Fruit fly (Drosophila melanogaster) whole organism, embryonic: ENCODE results near the gene Ptp69D.

ENCODE experiments used
- Bdp1 ChIP-seq: fragments of 200-800 bp; sonication (Bioruptor generic); optimal IDR thresholded peaks from 3 replicates; lab custom pipeline; 2016; ENCODE audit warnings: missing biosample characterization, missing genetic modification characterization
- CG10321 ChIP-seq: fragments of 200-800 bp; sonication (Bioruptor generic); IDR thresholded peaks from 2 replicates; pipeline ENCODE4 v1.3.6; 2022; ENCODE audit warnings: missing biosample characterization, missing genetic modification characterization
- CG13624 ChIP-seq: fragments of 200-800 bp; sonication (Bioruptor generic); optimal IDR thresholded peaks from 2 replicates; lab custom pipeline; 2016; ENCODE audit warnings: missing biosample characterization, missing genetic modification characterization
- CG13775 ChIP-seq: fragments of 200-800 bp; sonication (Bioruptor generic); optimal IDR thresholded peaks from 3 replicates; lab custom pipeline; 2017; ENCODE audit warnings: missing biosample characterization, mild to moderate bottlenecking, missing genetic modification characterization
- CG14441 ChIP-seq: fragments of 200-800 bp; sonication (Bioruptor generic); IDR thresholded peaks from 2 replicates; pipeline ENCODE4 v1.3.6; 2022; ENCODE audit warnings: missing biosample characterization, missing genetic modification characterization
- CG14710 ChIP-seq: fragments of 200-800 bp; sonication (Bioruptor generic); optimal IDR thresholded peaks from 3 replicates; lab custom pipeline; 2019; ENCODE audit warnings: missing biosample characterization, mild to moderate bottlenecking, missing genetic modification characterization, moderate library complexity
- CG15479 ChIP-seq: fragments of 200-800 bp; sonication (Bioruptor generic); optimal IDR thresholded peaks from 3 replicates; lab custom pipeline; 2019; ENCODE audit warnings: missing biosample characterization, mild to moderate bottlenecking, missing genetic modification characterization, moderate library complexity
- CG15696 ChIP-seq: fragments of 200-800 bp; sonication (Bioruptor generic); optimal IDR thresholded peaks from 2 replicates; lab custom pipeline; 2019; ENCODE audit warnings: missing biosample characterization, mild to moderate bottlenecking, missing genetic modification characterization, moderate library complexity
- CG17186 ChIP-seq: fragments of 200-800 bp; sonication (Bioruptor generic); optimal IDR thresholded peaks from 3 replicates; lab custom pipeline; 2017; ENCODE audit warnings: missing biosample characterization, missing genetic modification reagents, missing genetic modification characterization
- CG17829 ChIP-seq: fragments of 200-800 bp; optimal IDR thresholded peaks from 2 replicates; lab custom pipeline; 2019; ENCODE audit warnings: missing biosample characterization, mild to moderate bottlenecking, missing genetic modification characterization, moderate library complexity
- CG1832 ChIP-seq: fragments of 200-800 bp; sonication (Bioruptor generic); optimal IDR thresholded peaks from 2 replicates; lab custom pipeline; 2017; ENCODE audit warnings: missing biosample characterization, mild to moderate bottlenecking, missing genetic modification characterization, inconsistent platforms
- CG2199 ChIP-seq: fragments of 200-800 bp; sonication (Bioruptor generic); IDR thresholded peaks from 3 replicates; pipeline ENCODE4 v1.3.6; 2022; ENCODE audit warnings: missing biosample characterization, missing genetic modification characterization
- CG30020 ChIP-seq: fragments of 200-800 bp; optimal IDR thresholded peaks from 2 replicates; lab custom pipeline; 2019; ENCODE audit warnings: missing biosample characterization, mild to moderate bottlenecking, missing genetic modification characterization, moderate library complexity
- CG34376 ChIP-seq: fragments of 200-800 bp; sonication (Bioruptor generic); optimal IDR thresholded peaks from 2 replicates; lab custom pipeline; 2018; ENCODE audit warnings: missing biosample characterization, mild to moderate bottlenecking, missing genetic modification characterization
- CG34422 ChIP-seq: fragments of 200-800 bp; sonication (Bioruptor generic); IDR thresholded peaks from 3 replicates; pipeline ENCODE4 v1.3.6; 2022; ENCODE audit warnings: missing biosample characterization, missing genetic modification characterization
- CG6175 ChIP-seq: fragments of 200-800 bp; sonication (Bioruptor generic); IDR thresholded peaks from 3 replicates; pipeline ENCODE4 v1.3.6; 2022; ENCODE audit warnings: missing biosample characterization, missing genetic modification characterization
- CG8765 ChIP-seq: fragments of 200-800 bp; sonication (Bioruptor generic); IDR thresholded peaks from 2 replicates; pipeline ENCODE4 v1.3.6; 2022; ENCODE audit warnings: missing biosample characterization, missing genetic modification characterization
- Dll ChIP-seq: fragments of 200-800 bp; sonication (Bioruptor generic); IDR thresholded peaks from 4 replicates; pipeline ENCODE4 v1.3.6; 2022; ENCODE audit warnings: missing biosample characterization, missing genetic modification characterization; ENCODE audit not compliant: partially characterized antibody
- Doc3 ChIP-seq: fragments of 200-800 bp; sonication (Bioruptor generic); IDR thresholded peaks from 3 replicates; pipeline ENCODE4 v1.3.6; 2022; ENCODE audit warnings: missing biosample characterization, missing genetic modification characterization; ENCODE audit not compliant: partially characterized antibody
- HLH3B ChIP-seq: fragments of 200-800 bp; sonication (Bioruptor generic); IDR thresholded peaks from 2 replicates; pipeline ENCODE4 v1.3.6; 2022; ENCODE audit warnings: missing biosample characterization, missing genetic modification characterization
- Hey ChIP-seq: fragments of 200-800 bp; sonication (Bioruptor generic); optimal IDR thresholded peaks from 3 replicates; lab custom pipeline; 2018; ENCODE audit warnings: missing biosample characterization, mild to moderate bottlenecking, missing genetic modification characterization
- Nf-YA ChIP-seq: fragments of 200-800 bp; sonication (Bioruptor generic); IDR thresholded peaks from 2 replicates; pipeline ENCODE4 v1.3.6; 2022; ENCODE audit warnings: missing biosample characterization, missing genetic modification characterization
- Oaz ChIP-seq: fragments of 200-800 bp; sonication (Bioruptor generic); IDR thresholded peaks from 2 replicates; pipeline ENCODE4 v1.3.6; 2022; ENCODE audit warnings: missing biosample characterization, missing genetic modification characterization
- Opbp ChIP-seq: fragments of 200-800 bp; sonication (Bioruptor generic); IDR thresholded peaks from 3 replicates; pipeline ENCODE4 v1.3.6; 2022; ENCODE audit warnings: missing biosample characterization, missing genetic modification characterization; ENCODE audit not compliant: partially characterized antibody
- Pdp1 ChIP-seq, 2 experiments: fragments of 200-800 bp; sonication (Bioruptor generic); optimal IDR thresholded peaks; 3 replicates each; lab custom pipeline; 2016; ENCODE audit warnings: missing biosample characterization in 2 of 2, missing genetic modification characterization in 2 of 2, mild to moderate bottlenecking in 1 of 2, moderate library complexity in 1 of 2
- abd-A ChIP-seq: fragments of 200-800 bp; sonication (Bioruptor generic); optimal IDR thresholded peaks from 3 replicates; lab custom pipeline; 2019; ENCODE audit warnings: missing biosample characterization, mild to moderate bottlenecking, missing genetic modification characterization, moderate library complexity
- cg ChIP-seq: fragments of 200-800 bp; sonication (Bioruptor generic); optimal IDR thresholded peaks from 3 replicates; lab custom pipeline; 2019; ENCODE audit warnings: missing biosample characterization, mild to moderate bottlenecking, missing genetic modification characterization, moderate library complexity
- chn ChIP-seq: fragments of 200-800 bp; sonication (Bioruptor generic); optimal IDR thresholded peaks from 2 replicates; lab custom pipeline; 2016; ENCODE audit warnings: missing biosample characterization, missing genetic modification characterization
- ci ChIP-seq: fragments of 200-800 bp; sonication (Bioruptor generic); IDR thresholded peaks from 3 replicates; pipeline ENCODE4 v1.3.6; 2022; ENCODE audit warnings: missing biosample characterization, missing genetic modification characterization
- danr ChIP-seq: fragments of 200-800 bp; sonication (Bioruptor generic); IDR thresholded peaks from 2 replicates; pipeline ENCODE4 v1.3.6; 2022; ENCODE audit warnings: missing biosample characterization, missing genetic modification characterization
- dm ChIP-seq: fragments of 200-800 bp; sonication (Bioruptor generic); optimal IDR thresholded peaks from 3 replicates; lab custom pipeline; 2016; ENCODE audit warnings: missing biosample characterization, missing genetic modification characterization
- grau ChIP-seq: fragments of 200-800 bp; optimal IDR thresholded peaks from 3 replicates; lab custom pipeline; 2019; ENCODE audit warnings: missing biosample characterization, mild to moderate bottlenecking, missing genetic modification characterization, moderate library complexity
- grn ChIP-seq: fragments of 200-800 bp; sonication (Bioruptor generic); optimal IDR thresholded peaks from 3 replicates; lab custom pipeline; 2017; ENCODE audit warnings: missing biosample characterization, missing genetic modification characterization
- h ChIP-seq: fragments of >200 bp; optimal IDR thresholded peaks from 2 replicates; lab custom pipeline; 2017
- ham ChIP-seq: fragments of 200-800 bp; sonication (Bioruptor generic); IDR thresholded peaks from 2 replicates; pipeline ENCODE4 v1.3.6; 2022; ENCODE audit warnings: missing biosample characterization, missing genetic modification characterization
- hkb ChIP-seq, 2 experiments: fragments of 200-800 bp in 1 of 2; fragments of >200 bp in 1 of 2; sonication (Bioruptor generic) in 1 of 2; IDR thresholded peaks in 1 of 2; optimal IDR thresholded peaks in 1 of 2; 2 replicates each; pipeline versions ENCODE4 v1.3.6 to Lab custom; 2017 to 2022; ENCODE audit warnings: missing biosample characterization in 1 of 2, missing genetic modification characterization in 1 of 2
- maf-S ChIP-seq: fragments of 200-800 bp; sonication (Bioruptor generic); optimal IDR thresholded peaks from 2 replicates; lab custom pipeline; 2016; ENCODE audit warnings: missing biosample characterization, missing genetic modification characterization
- mirr ChIP-seq: fragments of 200-800 bp; sonication (Bioruptor generic); optimal IDR thresholded peaks from 3 replicates; lab custom pipeline; 2018; ENCODE audit warnings: missing biosample characterization, mild to moderate bottlenecking, missing genetic modification characterization
- nom ChIP-seq: fragments of 200-800 bp; sonication (Bioruptor generic); optimal IDR thresholded peaks from 2 replicates; lab custom pipeline; 2017; ENCODE audit warnings: missing biosample characterization, missing genetic modification characterization, mild to moderate bottlenecking, moderate library complexity, missing genetic modification reagents
- onecut ChIP-seq: fragments of 200-800 bp; sonication (Bioruptor generic); IDR thresholded peaks from 2 replicates; pipeline ENCODE4 v1.3.6; 2022; ENCODE audit warnings: missing biosample characterization, missing genetic modification characterization
- pho ChIP-seq: fragments of 200-800 bp; sonication (Bioruptor generic); optimal IDR thresholded peaks from 2 replicates; lab custom pipeline; 2016; ENCODE audit warnings: missing biosample characterization, missing genetic modification characterization
- repo ChIP-seq: fragments of 200-800 bp; sonication (Bioruptor generic); optimal IDR thresholded peaks from 2 replicates; lab custom pipeline; 2016; ENCODE audit warnings: missing biosample characterization, missing genetic modification characterization
- sd ChIP-seq: fragments of 200-800 bp; sonication (Bioruptor generic); optimal IDR thresholded peaks from 3 replicates; lab custom pipeline; 2018; ENCODE audit warnings: missing biosample characterization, mild to moderate bottlenecking, missing genetic modification characterization, moderate library complexity
- sens-2 ChIP-seq: fragments of 200-800 bp; sonication (Bioruptor generic); IDR thresholded peaks from 2 replicates; pipeline ENCODE4 v1.3.6; 2022; ENCODE audit warnings: missing biosample characterization, missing genetic modification characterization
- seq ChIP-seq: fragments of 200-800 bp; sonication (Bioruptor generic); IDR thresholded peaks from 2 replicates; pipeline ENCODE4 v1.3.6; 2022; ENCODE audit warnings: missing biosample characterization, missing genetic modification characterization
- sug ChIP-seq: fragments of 200-800 bp; optimal IDR thresholded peaks from 2 replicates; lab custom pipeline; 2019; ENCODE audit warnings: missing biosample characterization, mild to moderate bottlenecking, missing genetic modification characterization, moderate library complexity
- tgo ChIP-seq: fragments of 200-800 bp; sonication (Bioruptor generic); IDR thresholded peaks from 3 replicates; pipeline ENCODE4 v1.3.6; 2022; ENCODE audit warnings: missing biosample characterization, missing genetic modification characterization
- zfh1 ChIP-seq: fragments of 200-800 bp; sonication (Bioruptor generic); IDR thresholded peaks from 3 replicates; pipeline ENCODE4 v1.3.6; 2022; ENCODE audit warnings: missing biosample characterization, missing genetic modification characterization
- zfh2 ChIP-seq: fragments of 200-800 bp; sonication (Bioruptor generic); optimal IDR thresholded peaks from 2 replicates; lab custom pipeline; 2016; ENCODE audit warnings: missing biosample characterization, missing genetic modification characterization

The Ptp69D gene

dm6 chr3L:12692881-12693752 is 41.6 kb upstream of the Ptp69D start, which contains the start of gene mirr (continued):
- TF ChIP-seq CG6175 (GFP tag; lab: Robert Waterston, UW) (peak; percentile 97), CG14710 (tag; lab: Kevin White, UChicago) (no peak), CG34422 (GFP tag; lab: Robert Waterston, UW) (no peak), sd (tag; lab: Kevin White, UChicago) (peak; percentile 93), chn (GFP tag; lab: Kevin White, UChicago) (peak; percentile 27), grau (no peak), HLH3B (GFP tag; lab: Robert Waterston, UW) (no peak), Nf-YA (peak; percentile 99), CG1832 (GFP tag; lab: Kevin White, UChicago) (peak; percentile 97), dm (GFP tag; lab: Kevin White, UChicago) (no peak), CG34376 (peak; percentile 13), sug (tag; lab: Kevin White, UChicago) (peak; percentile 88), onecut (GFP tag; lab: Robert Waterston, UW) (peak; percentile 20; the same call in 1 of the 2 replicates), Dll (GFP tag; lab: Robert Waterston, UW) (0 out of 4 replicates have a peak, but pooled peaks have one; percentile 34), sens-2 (GFP tag; lab: Robert Waterston, UW) (no peak), CG30020 (tag; lab: Kevin White, UChicago) (no peak), hkb (optimal IDR thresholded peaks at IDR 0.05; lab: Kevin White, UChicago) (no peak), hkb (GFP tag; IDR thresholded peaks at IDR 0.05; lab: Robert Waterston, UW) (no peak), Bdp1 (GFP tag; lab: Kevin White, UChicago) (no peak), Hey (peak; percentile 75), abd-A (tag; lab: Kevin White, UChicago) (peak; percentile 99), CG14441 (GFP tag; lab: Robert Waterston, UW) (no peak), zfh2 (GFP tag; lab: Kevin White, UChicago) (no peak), ham (GFP tag; lab: Robert Waterston, UW) (no peak), Doc3 (GFP tag; lab: Robert Waterston, UW) (no peak), pho (no peak), grn (GFP tag; lab: Kevin White, UChicago) (peak; percentile 89), zfh1 (GFP tag; lab: Robert Waterston, UW) (no peak), CG2199 (GFP tag; lab: Robert Waterston, UW) (peak; percentile 64; the same call in 1 of the 3 replicates), mirr (peak; percentile 100), CG10321 (GFP tag; lab: Robert Waterston, UW) (peak; percentile 98), Pdp1 (GFP tag; optimal IDR thresholded peaks at IDR 0.05; lab: Kevin White, UChicago) (peak in 1 of 2 experiments; percentile 14), tgo (0 out of 3 replicates have a peak, but pooled peaks have one; percentile 15), ci (GFP tag; lab: Robert Waterston, UW) (peak; percentile 68; the same call in 2 of the 3 replicates), CG15696 (no peak), CG17829 (tag; lab: Kevin White, UChicago) (peak; percentile 14), CG15479 (GFP tag; lab: Kevin White, UChicago) (peak; percentile 63), Oaz (GFP tag; lab: Robert Waterston, UW) (no peak), repo (GFP tag; lab: Kevin White, UChicago) (peak; percentile 6), seq (GFP tag; lab: Robert Waterston, UW) (peak; percentile 61), danr (GFP tag; lab: Robert Waterston, UW) (no peak), Opbp (GFP tag; lab: Robert Waterston, UW) (peak; percentile 45; the same call in 1 of the 3 replicates), CG13775 (GFP tag; lab: Kevin White, UChicago) (no peak), CG13624 (GFP tag; lab: Kevin White, UChicago) (peak; percentile 54), cg (peak; percentile 99), nom (peak; percentile 28), CG8765 (GFP tag; lab: Robert Waterston, UW) (peak; percentile 60), h (lab: Kevin White, UChicago) (no peak), CG17186 (GFP tag; lab: Kevin White, UChicago) (no peak), maf-S (GFP tag; lab: Kevin White, UChicago) (no peak)
